Worm (Caenorhabditis elegans) whole organism, L3 larva: ENCODE measurements around the gene R11H6.2.

Source experiments
- ZK546.5 ChIP-seq: sonication (generic microtip); optimal IDR thresholded peaks from 2 replicates; lab custom pipeline; 2017; ENCODE audit warnings: missing biosample characterization, missing genetic modification characterization
- fos-1 ChIP-seq: fragments of 150-350 bp; optimal IDR thresholded peaks from 2 replicates; lab custom pipeline; 2014; ENCODE audit warnings: missing biosample characterization, missing genetic modification characterization
- lin-15B ChIP-seq: fragments of 150-350 bp; optimal IDR thresholded peaks from 2 replicates; lab custom pipeline; 2014; ENCODE audit warnings: missing biosample characterization, missing genetic modification characterization
- nhr-237 ChIP-seq: fragments of 150-350 bp; optimal IDR thresholded peaks from 2 replicates; lab custom pipeline; 2014; ENCODE audit warnings: missing biosample characterization, missing genetic modification characterization
- snpc-4 ChIP-seq: fragments of 150-350 bp; optimal IDR thresholded peaks from 2 replicates; lab custom pipeline; 2014; ENCODE audit warnings: missing biosample characterization, missing genetic modification characterization
- tbx-2 ChIP-seq: sonication (generic microtip); optimal IDR thresholded peaks from 2 replicates; lab custom pipeline; 2016; ENCODE audit warnings: mild to moderate bottlenecking, missing genetic modification characterization, missing compliant biosample characterization
- unc-62 ChIP-seq: fragments of 150-350 bp; sonication (generic microtip); optimal IDR thresholded peaks from 4 replicates; lab custom pipeline; 2014; ENCODE audit warnings: missing biosample characterization, missing genetic modification reagents, missing genetic modification characterization
- ztf-4 ChIP-seq: fragments of 150-350 bp; optimal IDR thresholded peaks from 2 replicates; lab custom pipeline; 2014; ENCODE audit warnings: missing biosample characterization, missing genetic modification characterization

- TF ChIP-seq nhr-237 (tag; lab: Kevin White, UChicago): no peak
- TF ChIP-seq tbx-2: no peak
- TF ChIP-seq ZK546.5 (tag; lab: Kevin White, UChicago): no peak
- TF ChIP-seq lin-15B: no peak
- no peak for TF ChIP-seq unc-62 (GFP tag; lab: Kevin White, UChicago)
- TF ChIP-seq snpc-4 (tag; lab: Kevin White, UChicago): no peak
- TF ChIP-seq fos-1 (tag; lab: Kevin White, UChicago): no peak
- no peak for TF ChIP-seq ztf-4 (tag; lab: Kevin White, UChicago)
Measured at ce11 chrV:14559312-14559711, 38.5 kb upstream of the R11H6.2 start, which contains the start of gene srt-32.
